4 worm cellular contexts compared by ENCODE assay signal in the genomic region with DNA sequence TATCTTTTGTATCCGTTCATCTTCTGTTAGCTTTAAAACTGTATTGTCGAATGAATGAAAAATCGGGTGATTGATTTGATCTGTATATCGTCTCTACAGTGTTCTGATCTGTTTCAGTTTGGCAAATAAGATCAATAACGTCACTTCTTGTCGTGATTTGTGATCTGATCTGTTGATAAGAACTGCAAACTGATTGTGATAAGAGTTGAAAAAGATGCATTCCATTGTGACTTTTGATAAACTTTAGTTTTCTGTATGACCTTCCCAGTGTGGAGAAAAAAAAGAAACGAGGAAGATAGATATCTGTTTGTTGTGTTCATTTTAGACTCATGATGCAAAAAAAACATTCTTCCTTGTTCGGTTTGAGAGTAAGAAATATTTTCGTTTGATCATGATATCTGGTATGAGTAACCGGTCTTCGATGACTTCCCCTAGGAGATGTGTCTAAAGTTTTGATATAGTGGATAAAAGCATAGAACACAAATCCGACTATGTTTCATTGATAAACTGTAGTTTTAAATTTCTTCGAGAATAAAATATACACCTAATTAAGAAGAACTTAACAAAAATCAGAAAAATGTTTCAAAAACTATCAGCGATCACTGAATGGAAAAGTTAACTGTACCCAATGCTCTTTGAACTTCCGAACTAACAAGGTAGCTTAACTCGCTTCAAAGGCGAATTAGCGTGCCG.
TF ChIP-seq lines count a peak whose summit lies in the region.

No protein-coding gene starts in this region.

TF ChIP-seq in whole organism, L1 larva, 84 proteins besides CTCF, POLR2A, EP300 and RAD21 (continued from another document):
- peak; percentile 69 for TF ChIP-seq lin-14 (GFP tag; optimal IDR thresholded peaks at IDR 0.05; lab: Kevin White, UChicago)
- peak; percentile 46 for TF ChIP-seq tbx-2 (tag; optimal IDR thresholded peaks at IDR 0.05; lab: Kevin White, UChicago)
- peak; percentile 64 for TF ChIP-seq nhr-71 (tag; optimal IDR thresholded peaks at IDR 0.05; lab: Kevin White, UChicago)
- TF ChIP-seq elt-3 (tag; optimal IDR thresholded peaks at IDR 0.05; lab: Kevin White, UChicago): peak in 3 of 6 experiments; percentile 69 to 96 (median 94)
- no peak for TF ChIP-seq efl-3 (GFP tag; optimal IDR thresholded peaks at IDR 0.05; lab: Kevin White, UChicago)
- TF ChIP-seq efl-1 (optimal IDR thresholded peaks at IDR 0.05; lab: Kevin White, UChicago): no peak
- peak in 1 of 2 experiments; percentile 20 for TF ChIP-seq efl-1 (GFP tag; optimal IDR thresholded peaks at IDR 0.05 in 1 of 2; lab: Kevin White, UChicago)
- no peak for TF ChIP-seq ets-5 (GFP tag; IDR thresholded peaks at IDR 0.05; lab: Robert Waterston, UW)
- TF ChIP-seq blmp-1 (tag; optimal IDR thresholded peaks at IDR 0.05; lab: Kevin White, UChicago): peak; percentile 5
- peak in 1 of 2 experiments; percentile 0 for TF ChIP-seq lin-35 (GFP tag; optimal IDR thresholded peaks at IDR 0.05; lab: Kevin White, UChicago)
- TF ChIP-seq nhr-85 (tag; lab: Kevin White, UChicago): peak; percentile 93
- peak; percentile 49 for TF ChIP-seq snu-23 (GFP tag; optimal IDR thresholded peaks at IDR 0.05; lab: Kevin White, UChicago)
- peak; percentile 89 for TF ChIP-seq elt-2 (tag; optimal IDR thresholded peaks at IDR 0.05; lab: Kevin White, UChicago)
- no peak for TF ChIP-seq isw-1 (GFP tag; IDR thresholded peaks at IDR 0.05; lab: Robert Waterston, UW)
- no peak for TF ChIP-seq hpl-2 (GFP tag; optimal IDR thresholded peaks at IDR 0.05; lab: Kevin White, UChicago)

TF ChIP-seq in whole organism, L2 larva, 48 proteins besides CTCF, POLR2A, EP300 and RAD21 (continued from another document):
- no peak for TF ChIP-seq snpc-4 (tag; optimal IDR thresholded peaks at IDR 0.05; lab: Kevin White, UChicago)
- peak; percentile 51 for TF ChIP-seq crh-2 (tag; optimal IDR thresholded peaks at IDR 0.05; lab: Kevin White, UChicago)
- peak; percentile 21 for TF ChIP-seq gmeb-1 (tag; optimal IDR thresholded peaks at IDR 0.05; lab: Kevin White, UChicago)
- no peak for TF ChIP-seq mdl-1 (tag; optimal IDR thresholded peaks at IDR 0.05; lab: Kevin White, UChicago)
- TF ChIP-seq lin-39 (tag; optimal IDR thresholded peaks at IDR 0.05; lab: Kevin White, UChicago): no peak
- TF ChIP-seq lsy-2 (tag; optimal IDR thresholded peaks at IDR 0.05; lab: Kevin White, UChicago): peak in 1 of 2 experiments; percentile 28
- TF ChIP-seq R02D3.7 (tag; optimal IDR thresholded peaks at IDR 0.05; lab: Kevin White, UChicago): no peak
- no peak for TF ChIP-seq nhr-12 (tag; optimal IDR thresholded peaks at IDR 0.05; lab: Kevin White, UChicago)
- TF ChIP-seq nhr-23 (tag; optimal IDR thresholded peaks at IDR 0.05; lab: Kevin White, UChicago): peak; percentile 14
- no peak for TF ChIP-seq ZK546.5 (tag; optimal IDR thresholded peaks at IDR 0.05; lab: Kevin White, UChicago)
- TF ChIP-seq egl-27 (tag; optimal IDR thresholded peaks at IDR 0.05; lab: Kevin White, UChicago): no peak
- peak; percentile 42 for TF ChIP-seq lin-13 (GFP tag; optimal IDR thresholded peaks at IDR 0.05; lab: Kevin White, UChicago)
- peak; percentile 52 for TF ChIP-seq fos-1 (tag; optimal IDR thresholded peaks at IDR 0.05; lab: Kevin White, UChicago)
- TF ChIP-seq ceh-82 (tag; optimal IDR thresholded peaks at IDR 0.05; lab: Kevin White, UChicago): no peak

TF ChIP-seq in whole organism, L3 larva, 47 proteins besides CTCF, POLR2A, EP300 and RAD21 (continued from another document):
- TF ChIP-seq nhr-11 (tag; optimal IDR thresholded peaks at IDR 0.05; lab: Kevin White, UChicago) (no peak), nfya-1 (tag; optimal IDR thresholded peaks at IDR 0.05; lab: Kevin White, UChicago; ENCODE audit: insufficient read depth) (no peak), ceh-28 (tag; optimal IDR thresholded peaks at IDR 0.05; lab: Kevin White, UChicago) (peak; percentile 28), elt-2 (tag; optimal IDR thresholded peaks at IDR 0.05; lab: Kevin White, UChicago) (peak; percentile 65), R02D3.7 (tag; optimal IDR thresholded peaks at IDR 0.05; lab: Kevin White, UChicago) (peak; percentile 30), nhr-23 (tag; optimal IDR thresholded peaks at IDR 0.05; lab: Kevin White, UChicago) (peak; percentile 80), zag-1 (tag; optimal IDR thresholded peaks at IDR 0.05; lab: Kevin White, UChicago) (no peak), ceh-9 (tag; optimal IDR thresholded peaks at IDR 0.05; lab: Kevin White, UChicago) (no peak)

TF ChIP-seq in whole organism, L4 larva, 104 proteins besides CTCF, POLR2A, EP300 and RAD21 (continued from another document):
- TF ChIP-seq nhr-25 (tag; optimal IDR thresholded peaks at IDR 0.05; lab: Kevin White, UChicago; ENCODE audit: borderline replicate concordance, insufficient read depth) (peak; percentile 85), dmd-6 (GFP tag; IDR thresholded peaks at IDR 0.05; lab: Robert Waterston, UW) (peak; percentile 85), nhr-28 (tag; optimal IDR thresholded peaks at IDR 0.05; lab: Kevin White, UChicago) (peak; percentile 68), aha-1 (tag; lab: Kevin White, UChicago) (peak; percentile 93), mxl-3 (GFP tag; optimal IDR thresholded peaks at IDR 0.05; lab: Kevin White, UChicago) (peak; percentile 50), T20F7.1 (GFP tag; optimal IDR thresholded peaks at IDR 0.05; lab: Kevin White, UChicago) (peak; percentile 31), snpc-4 (tag; optimal IDR thresholded peaks at IDR 0.05; lab: Kevin White, UChicago) (no peak), hlh-30 (tag; optimal IDR thresholded peaks at IDR 0.05; lab: Kevin White, UChicago; ENCODE audit: insufficient read depth) (peak; percentile 76), D1046.2 (GFP tag; IDR thresholded peaks at IDR 0.05; lab: Robert Waterston, UW) (no peak), php-3 (GFP tag; IDR thresholded peaks at IDR 0.05; lab: Robert Waterston, UW) (0 out of 2 replicates have a peak, but pooled peaks have one; percentile 16), mep-1 (tag; optimal IDR thresholded peaks at IDR 0.05; lab: Kevin White, UChicago) (peak; percentile 26), hif-1 (tag; optimal IDR thresholded peaks at IDR 0.05; lab: Kevin White, UChicago) (no peak), dpl-1 (GFP tag; optimal IDR thresholded peaks at IDR 0.05; lab: Kevin White, UChicago) (no peak)
